Worm (Caenorhabditis elegans) whole organism, L4/young adult: ENCODE results near the gene hmg-5.

Experiments used
- W03F9.2 ChIP-seq: fragments of 150-350 bp; optimal IDR thresholded peaks from 2 replicates; lab custom pipeline; 2014; ENCODE audit warnings: missing biosample characterization, missing genetic modification characterization
- him-1 ChIP-seq: sonication (generic microtip); optimal IDR thresholded peaks from 2 replicates; lab custom pipeline; 2016; ENCODE audit warnings: missing genotype, missing genetic modification reagents, missing genetic modification characterization, missing compliant biosample characterization

- TF ChIP-seq W03F9.2 (no peak), him-1 (tag; lab: Kevin White, UChicago) (no peak)
Measured at ce11 chrIV:7642971-7643370, 3.0 kb downstream of the hmg-5 start, which contains the start of gene nlp-20.
